Worm (Caenorhabditis elegans) whole organism, early embryonic: ENCODE measurements around the gene C35C5.9.

Experiments
- ama-1 ChIP-seq: fragments of 150-350 bp; optimal IDR thresholded peaks from 2 replicates; lab custom pipeline; 2014
- ets-7 ChIP-seq: sonication (generic microtip); optimal IDR thresholded peaks from 2 replicates; lab custom pipeline; 2016; ENCODE audit warnings: missing genotype, missing genetic modification characterization, missing compliant biosample characterization

- TF ChIP-seq ets-7 (no peak), ama-1 (lab: Kevin White, UChicago) (no peak)
Measured at ce11 chrX:11552879-11553278, 16.5 kb downstream of the C35C5.9 start.
